Worm (Caenorhabditis elegans) whole organism, mixed stage, embryonic: ENCODE results near the gene cnk-1.

Source experiments
- M03D4.4 ChIP-seq: sonication (generic microtip); optimal IDR thresholded peaks from 2 replicates; lab custom pipeline; 2017; ENCODE audit warnings: mild to moderate bottlenecking, missing genetic modification characterization, missing compliant biosample characterization
- lsy-2 ChIP-seq: fragments of 150-350 bp; optimal IDR thresholded peaks from 2 replicates; lab custom pipeline; 2014; ENCODE audit warnings: missing biosample characterization, missing genetic modification characterization
- nhr-237 ChIP-seq: fragments of 150-350 bp; optimal IDR thresholded peaks from 2 replicates; lab custom pipeline; 2014; ENCODE audit warnings: missing biosample characterization, missing genetic modification characterization
- nhr-28 ChIP-seq: fragments of 150-350 bp; optimal IDR thresholded peaks from 2 replicates; lab custom pipeline; 2014; ENCODE audit warnings: missing biosample characterization, missing genetic modification characterization
- pha-4 ChIP-seq: fragments of 150-350 bp; optimal IDR thresholded peaks from 2 replicates; lab custom pipeline; 2018; ENCODE audit warnings: missing biosample characterization, missing genetic modification reagents, missing genetic modification characterization
- snpc-4 ChIP-seq: fragments of 150-350 bp; optimal IDR thresholded peaks from 2 replicates; lab custom pipeline; 2014; ENCODE audit warnings: missing biosample characterization, missing genetic modification characterization
- zip-8 ChIP-seq: fragments of 150-350 bp; optimal IDR thresholded peaks from 2 replicates; lab custom pipeline; 2014; ENCODE audit warnings: missing biosample characterization, missing genetic modification characterization
- ztf-11 ChIP-seq: fragments of 150-350 bp; optimal IDR thresholded peaks from 2 replicates; lab custom pipeline; 2014; ENCODE audit warnings: missing biosample characterization, missing genetic modification characterization

DNA sequence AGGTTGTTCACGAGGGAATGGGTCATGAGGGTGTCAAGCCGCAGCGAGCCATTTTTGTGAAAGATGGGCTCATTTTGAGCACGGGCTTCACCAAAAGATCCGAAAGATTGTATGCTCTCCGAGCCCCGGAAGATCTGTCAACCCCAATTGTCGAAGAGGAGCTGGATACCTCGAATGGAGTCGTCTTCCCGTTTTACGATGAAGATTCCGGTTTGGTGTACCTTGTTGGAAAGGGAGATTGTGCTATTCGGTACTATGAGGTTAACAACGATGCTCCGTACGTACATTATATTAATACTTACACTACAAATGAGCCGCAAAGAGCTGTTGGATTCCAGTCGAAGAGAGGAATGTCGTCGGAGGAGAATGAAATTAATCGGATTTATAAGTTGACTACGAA lies 19.9 kb upstream of the cnk-1 start:
- TF ChIP-seq nhr-28 (tag; lab: Kevin White, UChicago) (no peak), ztf-11 (tag; lab: Kevin White, UChicago) (no peak), nhr-237 (tag; lab: Kevin White, UChicago) (no peak), lsy-2 (tag; lab: Kevin White, UChicago) (no peak), M03D4.4 (tag; lab: Kevin White, UChicago) (no peak), snpc-4 (tag; lab: Kevin White, UChicago) (no peak), pha-4 (tag; lab: Kevin White, UChicago) (no peak), zip-8 (tag; lab: Kevin White, UChicago) (no peak)
